Worm (Caenorhabditis elegans) whole organism, L4 larva: ENCODE measurements around the gene hmit-1.2.

ENCODE experiments used
- D1046.2 ChIP-seq: fragments of 200-800 bp; sonication (Bioruptor generic); IDR thresholded peaks from 2 replicates; pipeline ENCODE4 v1.3.6; 2022; ENCODE audit warnings: missing genetic modification characterization, missing compliant biosample characterization
- F26F4.8 ChIP-seq: fragments of 200-800 bp; sonication (Bioruptor generic); conservative IDR thresholded peaks from 2 replicates; pipeline ENCODE4 v1.3.6; 2022; ENCODE audit warnings: missing genetic modification characterization, missing compliant biosample characterization
- F49E8.2 ChIP-seq: sonication (generic microtip); optimal IDR thresholded peaks from 2 replicates; lab custom pipeline; 2016; ENCODE audit warnings: missing compliant biosample characterization, mild to moderate bottlenecking, missing genetic modification characterization, borderline replicate concordance
- R02D3.7 ChIP-seq: fragments of 150-350 bp; sonication (generic microtip); optimal IDR thresholded peaks from 3 replicates; lab custom pipeline; 2014; ENCODE audit warnings: missing biosample characterization, missing genetic modification characterization
- T20F7.1 ChIP-seq: fragments of 200-800 bp; sonication (Bioruptor generic); optimal IDR thresholded peaks from 2 replicates; lab custom pipeline; 2018; ENCODE audit warnings: mild to moderate bottlenecking, missing genetic modification characterization, missing compliant biosample characterization
- T26A8.4 ChIP-seq: fragments of 200-800 bp; sonication (Bioruptor generic); IDR thresholded peaks from 2 replicates; pipeline ENCODE4 v1.3.6; 2022; ENCODE audit warnings: missing genetic modification characterization, missing compliant biosample characterization
- Y105C5A.15 ChIP-seq: fragments of 200-800 bp; sonication (Bioruptor generic); IDR thresholded peaks from 2 replicates; pipeline ENCODE4 v1.3.6; 2022; ENCODE audit warnings: missing genetic modification characterization, missing compliant biosample characterization
- Y48G9A.11 ChIP-seq: fragments of 200-800 bp; sonication (Bioruptor generic); IDR thresholded peaks from 2 replicates; pipeline ENCODE4 v1.3.6; 2022; ENCODE audit warnings: missing genetic modification reagents, missing genetic modification characterization, missing compliant biosample characterization
- Y75B8A.6 ChIP-seq: fragments of 200-800 bp; sonication (Bioruptor generic); IDR thresholded peaks from 2 replicates; pipeline ENCODE4 v1.3.6; 2022; ENCODE audit warnings: missing genetic modification reagents, missing genetic modification characterization, missing compliant biosample characterization
- ZK337.2 ChIP-seq: fragments of 200-800 bp; sonication (Bioruptor generic); IDR thresholded peaks from 2 replicates; pipeline ENCODE4 v1.3.6; 2022; ENCODE audit warnings: missing genetic modification reagents, missing genetic modification characterization, missing compliant biosample characterization
- aha-1 ChIP-seq: fragments of 150-350 bp; peaks from one replicate; lab custom pipeline; 2014; ENCODE audit warnings: missing biosample characterization, missing genetic modification characterization
- ceh-62 ChIP-seq: sonication (generic microtip); optimal IDR thresholded peaks from 2 replicates; lab custom pipeline; 2017; ENCODE audit warnings: missing biosample characterization, missing genetic modification characterization
- ceh-82 ChIP-seq: sonication (generic microtip); optimal IDR thresholded peaks from 2 replicates; lab custom pipeline; 2017; ENCODE audit warnings: missing biosample characterization, missing genetic modification characterization
- daf-19 ChIP-seq: fragments of 200-800 bp; sonication (Bioruptor generic); conservative IDR thresholded peaks from 2 replicates; pipeline ENCODE4 v1.3.6; 2022; ENCODE audit warnings: missing genetic modification characterization, missing compliant biosample characterization
- dmd-9 ChIP-seq: fragments of 200-800 bp; sonication (Bioruptor generic); IDR thresholded peaks from 2 replicates; pipeline ENCODE4 v1.3.6; 2022; ENCODE audit warnings: missing genetic modification reagents, missing genetic modification characterization, missing compliant biosample characterization
- duxl-1 ChIP-seq: sonication (generic microtip); optimal IDR thresholded peaks from 2 replicates; lab custom pipeline; 2016; ENCODE audit warnings: mild to moderate bottlenecking, missing genetic modification characterization, moderate library complexity, missing compliant biosample characterization; ENCODE audit not compliant: poor library complexity
- dve-1 ChIP-seq: sonication (generic microtip); optimal IDR thresholded peaks from 2 replicates; lab custom pipeline; 2017; ENCODE audit warnings: antibody characterized with exemption, mild to moderate bottlenecking, missing genetic modification characterization, missing compliant biosample characterization; ENCODE audit not compliant: insufficient read depth
- fos-1 ChIP-seq: fragments of 150-350 bp; optimal IDR thresholded peaks from 2 replicates; lab custom pipeline; 2014; ENCODE audit warnings: missing biosample characterization, missing genetic modification characterization
- hlh-11 ChIP-seq: fragments of 200-800 bp; sonication (Bioruptor generic); optimal IDR thresholded peaks from 2 replicates; lab custom pipeline; 2018; ENCODE audit warnings: mild to moderate bottlenecking, missing genetic modification characterization, missing compliant biosample characterization
- hlh-30 ChIP-seq: sonication (generic microtip); optimal IDR thresholded peaks from 2 replicates; lab custom pipeline; 2017; ENCODE audit warnings: antibody characterized with exemption, mild to moderate bottlenecking, missing genetic modification characterization, missing compliant biosample characterization; ENCODE audit not compliant: insufficient read depth
- jun-1 ChIP-seq: fragments of 150-350 bp; optimal IDR thresholded peaks from 2 replicates; lab custom pipeline; 2014; ENCODE audit warnings: missing biosample characterization, missing genetic modification reagents, missing genetic modification characterization
- lim-7 ChIP-seq: fragments of 200-800 bp; sonication (Bioruptor generic); IDR thresholded peaks from 2 replicates; pipeline ENCODE4 v1.3.6; 2022; ENCODE audit warnings: missing genetic modification characterization, missing compliant biosample characterization
- lin-29 ChIP-seq: fragments of 200-800 bp; sonication (Bioruptor generic); IDR thresholded peaks from 2 replicates; pipeline ENCODE4 v1.3.6; 2022; ENCODE audit warnings: missing genetic modification reagents, missing genetic modification characterization, missing compliant biosample characterization
- lin-38 ChIP-seq: fragments of 200-800 bp; sonication (Bioruptor generic); IDR thresholded peaks from 2 replicates; pipeline ENCODE4 v1.3.6; 2022; ENCODE audit warnings: missing genetic modification reagents, missing genetic modification characterization, missing compliant biosample characterization
- lsy-2 ChIP-seq, 2 experiments: fragments of 150-350 bp in 1 of 2; sonication (generic microtip) in 1 of 2; optimal IDR thresholded peaks; 2 replicates each; lab custom pipeline; 2014 to 2017; ENCODE audit warnings: missing biosample characterization in 2 of 2, missing genetic modification characterization in 2 of 2
- madf-9 ChIP-seq: fragments of 200-800 bp; sonication (Bioruptor generic); conservative IDR thresholded peaks from 2 replicates; pipeline ENCODE4 v1.3.6; 2022; ENCODE audit warnings: missing genetic modification reagents, missing genetic modification characterization, missing compliant biosample characterization
- mdl-1 ChIP-seq, 2 experiments: fragments of 150-350 bp in 1 of 2; sonication (generic microtip) in 1 of 2; optimal IDR thresholded peaks; 2 replicates each; lab custom pipeline; 2014 to 2017; ENCODE audit warnings: missing biosample characterization in 2 of 2, missing genetic modification characterization in 2 of 2
- mdt-29 ChIP-seq: fragments of 200-800 bp; sonication (Bioruptor generic); IDR thresholded peaks from 2 replicates; pipeline ENCODE4 v1.3.6; 2022; ENCODE audit warnings: missing genetic modification reagents, missing genetic modification characterization, missing compliant biosample characterization
- mxl-3 ChIP-seq: fragments of 200-800 bp; sonication (Bioruptor generic); optimal IDR thresholded peaks from 2 replicates; lab custom pipeline; 2018; ENCODE audit warnings: mild to moderate bottlenecking, missing genetic modification characterization, missing compliant biosample characterization
- nhr-111 ChIP-seq: fragments of 200-800 bp; sonication (Bioruptor generic); optimal IDR thresholded peaks from 2 replicates; lab custom pipeline; 2018; ENCODE audit warnings: mild to moderate bottlenecking, missing genetic modification characterization, missing compliant biosample characterization
- nhr-237 ChIP-seq: sonication (generic microtip); optimal IDR thresholded peaks from 2 replicates; lab custom pipeline; 2017; ENCODE audit warnings: missing biosample characterization, missing genetic modification characterization
- nhr-25 ChIP-seq: sonication (generic microtip); optimal IDR thresholded peaks from 2 replicates; lab custom pipeline; 2017; ENCODE audit warnings: missing genetic modification characterization, mild to moderate bottlenecking, missing compliant biosample characterization, antibody characterized with exemption, moderate library complexity, borderline replicate concordance; ENCODE audit not compliant: insufficient read depth
- nhr-77 ChIP-seq: fragments of 150-350 bp; optimal IDR thresholded peaks from 2 replicates; lab custom pipeline; 2014; ENCODE audit warnings: missing biosample characterization, missing genetic modification characterization
- php-3 ChIP-seq: fragments of 200-800 bp; sonication (Bioruptor generic); IDR thresholded peaks from 2 replicates; pipeline ENCODE4 v1.3.6; 2022; ENCODE audit warnings: missing genetic modification reagents, missing genetic modification characterization, missing compliant biosample characterization
- saeg-2 ChIP-seq: fragments of 200-800 bp; sonication (Bioruptor generic); IDR thresholded peaks from 2 replicates; pipeline ENCODE4 v1.3.6; 2022; ENCODE audit warnings: missing genetic modification reagents, missing genetic modification characterization, missing compliant biosample characterization
- set-16 ChIP-seq: fragments of 200-800 bp; sonication (Bioruptor generic); IDR thresholded peaks from 2 replicates; pipeline ENCODE4 v1.3.6; 2022; ENCODE audit warnings: missing genetic modification reagents, missing genetic modification characterization, missing compliant biosample characterization
- snpc-4 ChIP-seq: fragments of 150-350 bp; optimal IDR thresholded peaks from 2 replicates; lab custom pipeline; 2014; ENCODE audit warnings: missing biosample characterization, missing genetic modification characterization
- spr-1 ChIP-seq: sonication (generic microtip); optimal IDR thresholded peaks from 2 replicates; lab custom pipeline; 2016; ENCODE audit warnings: mild to moderate bottlenecking, missing genetic modification characterization, missing compliant biosample characterization
- spr-3 ChIP-seq: fragments of 200-800 bp; sonication (Bioruptor generic); optimal IDR thresholded peaks from 2 replicates; lab custom pipeline; 2018; ENCODE audit warnings: mild to moderate bottlenecking, missing genetic modification characterization, missing compliant biosample characterization
- unc-62 ChIP-seq, 3 experiments: fragments of 150-350 bp in 1 of 3; sonication (generic microtip); optimal IDR thresholded peaks in 2 of 3; peaks in 1 of 3; 1 replicate in 1 of 3; 2 replicates in 2 of 3; lab custom pipeline; 2014 to 2017; ENCODE audit warnings: missing biosample characterization in 3 of 3, missing genetic modification characterization in 3 of 3, missing genetic modification reagents in 3 of 3, missing genotype in 1 of 3
- vab-7 ChIP-seq: fragments of 200-800 bp; sonication (Bioruptor generic); IDR thresholded peaks from 2 replicates; pipeline ENCODE4 v1.3.6; 2022; ENCODE audit warnings: missing genetic modification reagents, missing genetic modification characterization, missing compliant biosample characterization
- zag-1 ChIP-seq: fragments of 150-350 bp; optimal IDR thresholded peaks from 2 replicates; lab custom pipeline; 2014; ENCODE audit warnings: missing biosample characterization, missing genetic modification characterization

hmit-1.2 gene

DNA sequence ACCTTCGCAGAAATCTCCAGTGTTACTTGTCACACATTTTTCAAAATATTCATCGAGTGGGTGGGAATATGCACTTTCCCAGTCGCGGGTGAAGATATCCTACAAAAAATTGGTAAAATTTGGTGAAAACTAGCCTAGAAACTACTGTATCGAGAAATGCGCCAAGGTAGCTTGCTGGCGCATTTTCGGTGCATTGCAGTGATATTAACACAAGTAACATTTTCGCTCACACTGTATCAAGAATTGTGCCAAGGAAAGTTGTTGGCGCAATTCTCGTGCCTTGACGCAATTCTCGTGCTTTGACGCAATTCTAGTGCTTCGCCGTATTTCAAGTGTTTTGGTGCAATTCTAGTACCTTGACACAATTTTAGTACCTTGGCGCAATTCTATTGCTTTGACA is 48.6 kb downstream of the hmit-1.2 start (continued):
- TF ChIP-seq snpc-4 (tag; lab: Kevin White, UChicago) (no peak), nhr-111 (GFP tag; lab: Kevin White, UChicago) (peak; percentile 11), Y105C5A.15 (GFP tag; lab: Robert Waterston, UW) (no peak), php-3 (GFP tag; lab: Robert Waterston, UW) (no peak), set-16 (GFP tag; lab: Robert Waterston, UW) (no peak), Y75B8A.6 (no peak), unc-62 (GFP tag; optimal IDR thresholded peaks at IDR 0.05 in 1 of 2; lab: Kevin White, UChicago) (peak in 1 of 2 experiments; percentile 46), unc-62 (tag; optimal IDR thresholded peaks at IDR 0.05; lab: Kevin White, UChicago) (no peak), T20F7.1 (GFP tag; lab: Kevin White, UChicago) (peak; percentile 33), R02D3.7 (no peak), F26F4.8 (GFP tag; lab: Robert Waterston, UW) (0 out of 2 replicates have a peak, but pooled peaks have one; percentile 5), saeg-2 (GFP tag; lab: Robert Waterston, UW) (no peak), mdt-29 (GFP tag; lab: Robert Waterston, UW) (no peak), madf-9 (GFP tag; lab: Robert Waterston, UW) (no peak), ceh-62 (tag; lab: Kevin White, UChicago) (no peak), lim-7 (GFP tag; lab: Robert Waterston, UW) (no peak), lin-38 (GFP tag; lab: Robert Waterston, UW) (peak; percentile 51), T26A8.4 (GFP tag; lab: Robert Waterston, UW) (no peak), mdl-1 (tag; optimal IDR thresholded peaks at IDR 0.05; lab: Kevin White, UChicago) (no peak), spr-1 (tag; lab: Kevin White, UChicago) (no peak), Y48G9A.11 (no peak), zag-1 (tag; lab: Kevin White, UChicago) (no peak), spr-3 (peak; percentile 23), fos-1 (tag; lab: Kevin White, UChicago) (no peak), dmd-9 (GFP tag; lab: Robert Waterston, UW) (0 out of 2 replicates have a peak, but pooled peaks have one; percentile 25), vab-7 (no peak), hlh-11 (tag; lab: Kevin White, UChicago) (no peak), nhr-77 (no peak), dve-1 (tag; lab: Kevin White, UChicago) (no peak), ZK337.2 (GFP tag; lab: Robert Waterston, UW) (no peak), jun-1 (tag; lab: Kevin White, UChicago) (no peak), duxl-1 (tag; lab: Kevin White, UChicago) (no peak), mxl-3 (no peak), nhr-25 (tag; lab: Kevin White, UChicago) (peak; percentile 82), F49E8.2 (tag; lab: Kevin White, UChicago) (no peak), hlh-30 (tag; lab: Kevin White, UChicago) (no peak), lsy-2 (tag; optimal IDR thresholded peaks at IDR 0.05; lab: Kevin White, UChicago) (peak; percentile 77 to 82), ceh-82 (no peak), D1046.2 (GFP tag; lab: Robert Waterston, UW) (no peak), nhr-237 (tag; lab: Kevin White, UChicago) (no peak), lin-29 (no peak), aha-1 (tag; lab: Kevin White, UChicago) (peak; percentile 89), daf-19 (GFP tag; lab: Robert Waterston, UW) (no peak)
